Worm (Caenorhabditis elegans) whole organism, L4 larva: ENCODE measurements around the gene T13F2.6.

Source experiments
- F37D6.2 ChIP-seq: sonication (generic microtip); optimal IDR thresholded peaks from 2 replicates; lab custom pipeline; 2016; ENCODE audit warnings: mild to moderate bottlenecking, missing genetic modification characterization, missing compliant biosample characterization
- F44E2.7 ChIP-seq: fragments of 200-800 bp; sonication (Bioruptor generic); IDR thresholded peaks from 2 replicates; pipeline ENCODE4 v2.1.2; 2022; ENCODE audit warnings: missing genetic modification characterization, missing compliant biosample characterization
- F49E8.2 ChIP-seq: sonication (generic microtip); optimal IDR thresholded peaks from 2 replicates; lab custom pipeline; 2016; ENCODE audit warnings: missing compliant biosample characterization, mild to moderate bottlenecking, missing genetic modification characterization, borderline replicate concordance
- Y48G9A.11 ChIP-seq: fragments of 200-800 bp; sonication (Bioruptor generic); IDR thresholded peaks from 2 replicates; pipeline ENCODE4 v1.3.6; 2022; ENCODE audit warnings: missing genetic modification reagents, missing genetic modification characterization, missing compliant biosample characterization
- Y5F2A.4 ChIP-seq: fragments of 200-800 bp; sonication (Bioruptor generic); optimal IDR thresholded peaks from 2 replicates; lab custom pipeline; 2018; ENCODE audit warnings: mild to moderate bottlenecking, missing genetic modification characterization, missing compliant biosample characterization
- ZK337.2 ChIP-seq: fragments of 200-800 bp; sonication (Bioruptor generic); IDR thresholded peaks from 2 replicates; pipeline ENCODE4 v1.3.6; 2022; ENCODE audit warnings: missing genetic modification reagents, missing genetic modification characterization, missing compliant biosample characterization
- ZK546.5 ChIP-seq, 2 experiments: sonication (generic microtip); optimal IDR thresholded peaks; 2 replicates each; lab custom pipeline; 2017; ENCODE audit warnings: missing biosample characterization in 2 of 2, missing genetic modification characterization in 2 of 2
- ama-1 ChIP-seq: fragments of 150-350 bp; optimal IDR thresholded peaks from 2 replicates; lab custom pipeline; 2014; ENCODE audit warnings: inconsistent platforms, mixed read lengths
- arid-1 ChIP-seq: fragments of 200-800 bp; sonication (Bioruptor generic); conservative IDR thresholded peaks from 2 replicates; pipeline ENCODE4 v1.3.6; 2022; ENCODE audit warnings: missing genetic modification reagents, missing genetic modification characterization, missing compliant biosample characterization
- attf-4 ChIP-seq: sonication (generic microtip); optimal IDR thresholded peaks from 3 replicates; lab custom pipeline; 2017; ENCODE audit warnings: missing biosample characterization, missing genetic modification characterization
- ceh-20 ChIP-seq: fragments of 200-800 bp; sonication (Bioruptor generic); IDR thresholded peaks from 2 replicates; pipeline ENCODE4 v1.3.6; 2022; ENCODE audit warnings: missing genetic modification reagents, missing genetic modification characterization, missing compliant biosample characterization
- ceh-82 ChIP-seq: sonication (generic microtip); optimal IDR thresholded peaks from 2 replicates; lab custom pipeline; 2017; ENCODE audit warnings: missing biosample characterization, missing genetic modification characterization
- ces-1 ChIP-seq: fragments of 150-350 bp; sonication (generic microtip); optimal IDR thresholded peaks from 4 replicates; lab custom pipeline; 2014; ENCODE audit warnings: missing biosample characterization, missing genetic modification reagents, missing genetic modification characterization
- cey-2 ChIP-seq: sonication (generic microtip); optimal IDR thresholded peaks from 3 replicates; lab custom pipeline; 2017; ENCODE audit warnings: missing genetic modification characterization, mild to moderate bottlenecking, missing compliant biosample characterization, antibody characterized with exemption, borderline replicate concordance; ENCODE audit not compliant: insufficient read depth
- ctbp-1 ChIP-seq: fragments of 200-800 bp; sonication (Bioruptor generic); IDR thresholded peaks from 2 replicates; pipeline ENCODE4 v1.3.6; 2022; ENCODE audit warnings: missing genetic modification reagents, missing genetic modification characterization, missing compliant biosample characterization
- daf-16 ChIP-seq, 3 experiments: sonication (generic microtip); optimal IDR thresholded peaks; 2 replicates each; lab custom pipeline; 2016 to 2017; ENCODE audit warnings: missing genetic modification characterization in 3 of 3, missing genetic modification reagents in 3 of 3, mild to moderate bottlenecking in 2 of 3, missing compliant biosample characterization in 2 of 3, missing biosample characterization in 1 of 3, moderate library complexity in 1 of 3
- daf-19 ChIP-seq: fragments of 200-800 bp; sonication (Bioruptor generic); conservative IDR thresholded peaks from 2 replicates; pipeline ENCODE4 v1.3.6; 2022; ENCODE audit warnings: missing genetic modification characterization, missing compliant biosample characterization
- daf-8 ChIP-seq: fragments of 200-800 bp; sonication (Bioruptor generic); IDR thresholded peaks from 2 replicates; pipeline ENCODE4 v1.3.6; 2022; ENCODE audit warnings: missing genetic modification characterization, missing compliant biosample characterization
- dve-1 ChIP-seq: sonication (generic microtip); optimal IDR thresholded peaks from 2 replicates; lab custom pipeline; 2017; ENCODE audit warnings: antibody characterized with exemption, mild to moderate bottlenecking, missing genetic modification characterization, missing compliant biosample characterization; ENCODE audit not compliant: insufficient read depth
- fkh-10 ChIP-seq: fragments of 150-350 bp; optimal IDR thresholded peaks from 2 replicates; lab custom pipeline; 2014; ENCODE audit warnings: missing biosample characterization, missing genetic modification reagents, missing genetic modification characterization
- fos-1 ChIP-seq: fragments of 150-350 bp; optimal IDR thresholded peaks from 2 replicates; lab custom pipeline; 2014; ENCODE audit warnings: missing biosample characterization, missing genetic modification characterization
- gei-8 ChIP-seq: fragments of 200-800 bp; sonication (Bioruptor generic); optimal IDR thresholded peaks from 2 replicates; lab custom pipeline; 2018; ENCODE audit warnings: mild to moderate bottlenecking, missing genetic modification characterization, missing compliant biosample characterization
- hif-1 ChIP-seq, 2 experiments: sonication (generic microtip); optimal IDR thresholded peaks; 2 replicates each; lab custom pipeline; 2016 to 2017; ENCODE audit warnings: missing compliant biosample characterization in 2 of 2, missing genetic modification characterization in 2 of 2, missing genetic modification reagents in 2 of 2, missing genotype in 2 of 2, mild to moderate bottlenecking in 1 of 2
- hlh-11 ChIP-seq: fragments of 200-800 bp; sonication (Bioruptor generic); optimal IDR thresholded peaks from 2 replicates; lab custom pipeline; 2018; ENCODE audit warnings: mild to moderate bottlenecking, missing genetic modification characterization, missing compliant biosample characterization
- jun-1 ChIP-seq: fragments of 150-350 bp; optimal IDR thresholded peaks from 2 replicates; lab custom pipeline; 2014; ENCODE audit warnings: missing biosample characterization, missing genetic modification reagents, missing genetic modification characterization
- lim-7 ChIP-seq: fragments of 200-800 bp; sonication (Bioruptor generic); IDR thresholded peaks from 2 replicates; pipeline ENCODE4 v1.3.6; 2022; ENCODE audit warnings: missing genetic modification characterization, missing compliant biosample characterization
- lin-13 ChIP-seq: fragments of 150-350 bp; optimal IDR thresholded peaks from 2 replicates; lab custom pipeline; 2014; ENCODE audit warnings: missing biosample characterization, missing genetic modification reagents, missing genetic modification characterization
- lin-29 ChIP-seq: fragments of 200-800 bp; sonication (Bioruptor generic); IDR thresholded peaks from 2 replicates; pipeline ENCODE4 v1.3.6; 2022; ENCODE audit warnings: missing genetic modification reagents, missing genetic modification characterization, missing compliant biosample characterization
- lin-38 ChIP-seq: fragments of 200-800 bp; sonication (Bioruptor generic); IDR thresholded peaks from 2 replicates; pipeline ENCODE4 v1.3.6; 2022; ENCODE audit warnings: missing genetic modification reagents, missing genetic modification characterization, missing compliant biosample characterization
- lin-39 ChIP-seq: fragments of 150-350 bp; optimal IDR thresholded peaks from 2 replicates; lab custom pipeline; 2014; ENCODE audit warnings: missing biosample characterization, missing genetic modification reagents, missing genetic modification characterization
- lir-3 ChIP-seq: sonication (generic microtip); optimal IDR thresholded peaks from 2 replicates; lab custom pipeline; 2016; ENCODE audit warnings: mild to moderate bottlenecking, missing genetic modification characterization, missing compliant biosample characterization
- madf-5 ChIP-seq, 2 experiments: fragments of 200-800 bp; sonication (Bioruptor generic); IDR thresholded peaks; 2 replicates each; pipeline ENCODE4 v1.3.6; 2022; ENCODE audit warnings: missing compliant biosample characterization in 2 of 2, missing genetic modification characterization in 2 of 2
- madf-9 ChIP-seq: fragments of 200-800 bp; sonication (Bioruptor generic); conservative IDR thresholded peaks from 2 replicates; pipeline ENCODE4 v1.3.6; 2022; ENCODE audit warnings: missing genetic modification reagents, missing genetic modification characterization, missing compliant biosample characterization
- mdl-1 ChIP-seq, 2 experiments: fragments of 150-350 bp in 1 of 2; sonication (generic microtip) in 1 of 2; optimal IDR thresholded peaks; 2 replicates each; lab custom pipeline; 2014 to 2017; ENCODE audit warnings: missing biosample characterization in 2 of 2, missing genetic modification characterization in 2 of 2
- mxl-2 ChIP-seq: fragments of 200-800 bp; sonication (Bioruptor generic); conservative IDR thresholded peaks from 2 replicates; pipeline ENCODE4 v1.3.6; 2022; ENCODE audit warnings: missing genetic modification reagents, missing genetic modification characterization, missing compliant biosample characterization
- nhr-10 ChIP-seq: fragments of 150-350 bp; optimal IDR thresholded peaks from 2 replicates; lab custom pipeline; 2014; ENCODE audit warnings: missing biosample characterization, missing genetic modification characterization
- nhr-237 ChIP-seq: sonication (generic microtip); optimal IDR thresholded peaks from 2 replicates; lab custom pipeline; 2017; ENCODE audit warnings: missing biosample characterization, missing genetic modification characterization
- nhr-25 ChIP-seq: sonication (generic microtip); optimal IDR thresholded peaks from 2 replicates; lab custom pipeline; 2017; ENCODE audit warnings: missing genetic modification characterization, mild to moderate bottlenecking, missing compliant biosample characterization, antibody characterized with exemption, moderate library complexity, borderline replicate concordance; ENCODE audit not compliant: insufficient read depth
- nhr-41 ChIP-seq: fragments of 200-800 bp; sonication (Bioruptor generic); IDR thresholded peaks from 2 replicates; pipeline ENCODE4 v1.3.6; 2022; ENCODE audit warnings: missing genetic modification reagents, missing genetic modification characterization, missing compliant biosample characterization
- nhr-48 ChIP-seq: sonication (generic microtip); optimal IDR thresholded peaks from 2 replicates; lab custom pipeline; 2016; ENCODE audit warnings: mild to moderate bottlenecking, missing genetic modification characterization, missing compliant biosample characterization
- nhr-76 ChIP-seq: fragments of 150-350 bp; optimal IDR thresholded peaks from 2 replicates; lab custom pipeline; 2014; ENCODE audit warnings: missing biosample characterization, missing genetic modification characterization
- nhr-77 ChIP-seq: fragments of 150-350 bp; optimal IDR thresholded peaks from 2 replicates; lab custom pipeline; 2014; ENCODE audit warnings: missing biosample characterization, missing genetic modification characterization
- pqm-1 ChIP-seq: sonication (generic microtip); optimal IDR thresholded peaks from 2 replicates; lab custom pipeline; 2017; ENCODE audit warnings: missing biosample characterization, missing genetic modification characterization
- rbr-2 ChIP-seq: sonication (generic microtip); optimal IDR thresholded peaks from 2 replicates; lab custom pipeline; 2016; ENCODE audit warnings: missing genotype, missing genetic modification characterization, missing compliant biosample characterization
- saeg-2 ChIP-seq: fragments of 200-800 bp; sonication (Bioruptor generic); IDR thresholded peaks from 2 replicates; pipeline ENCODE4 v1.3.6; 2022; ENCODE audit warnings: missing genetic modification reagents, missing genetic modification characterization, missing compliant biosample characterization
- set-16 ChIP-seq: fragments of 200-800 bp; sonication (Bioruptor generic); IDR thresholded peaks from 2 replicates; pipeline ENCODE4 v1.3.6; 2022; ENCODE audit warnings: missing genetic modification reagents, missing genetic modification characterization, missing compliant biosample characterization
- skn-1 ChIP-seq: fragments of 150-350 bp; optimal IDR thresholded peaks from 2 replicates; lab custom pipeline; 2014; ENCODE audit warnings: missing biosample characterization, missing genetic modification characterization
- unc-39 ChIP-seq: sonication (generic microtip); optimal IDR thresholded peaks from 2 replicates; lab custom pipeline; 2017; ENCODE audit warnings: missing biosample characterization, missing genetic modification characterization
- unc-62 ChIP-seq, 3 experiments: fragments of 150-350 bp in 1 of 3; sonication (generic microtip); optimal IDR thresholded peaks in 2 of 3; peaks in 1 of 3; 1 replicate in 1 of 3; 2 replicates in 2 of 3; lab custom pipeline; 2014 to 2017; ENCODE audit warnings: missing biosample characterization in 3 of 3, missing genetic modification characterization in 3 of 3, missing genetic modification reagents in 3 of 3, missing genotype in 1 of 3
- zip-2 ChIP-seq: fragments of 150-350 bp; optimal IDR thresholded peaks from 2 replicates; lab custom pipeline; 2014; ENCODE audit warnings: missing biosample characterization, missing genetic modification characterization
- ztf-7 ChIP-seq: fragments of 150-350 bp; optimal IDR thresholded peaks from 2 replicates; lab custom pipeline; 2014; ENCODE audit warnings: missing biosample characterization, missing genetic modification characterization

Gene T13F2.6

DNA sequence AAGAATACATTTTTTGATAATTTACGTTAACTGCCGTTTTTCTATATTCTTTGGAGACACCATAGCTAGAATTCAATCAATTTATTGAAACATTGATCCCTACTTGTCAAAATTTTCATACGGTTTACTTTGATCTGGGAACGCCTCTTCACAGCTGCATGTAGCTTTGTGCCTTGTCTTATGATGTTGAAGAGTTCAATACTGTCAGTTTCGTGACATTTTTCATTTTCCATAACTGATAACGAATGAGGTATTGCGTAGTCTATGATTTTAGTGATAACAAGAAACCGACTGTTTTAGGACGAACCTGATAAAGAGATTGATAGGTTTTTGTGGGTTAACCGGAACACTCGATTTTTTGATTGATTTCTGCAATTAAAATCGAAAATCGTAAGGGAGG lies 23.3 kb downstream of the T13F2.6 start (continued):
- TF ChIP-seq arid-1 (GFP tag; lab: Robert Waterston, UW) (no peak), attf-4 (tag; lab: Kevin White, UChicago) (no peak), mxl-2 (GFP tag; lab: Robert Waterston, UW) (no peak; the same call in 1 of the 2 replicates), jun-1 (tag; lab: Kevin White, UChicago) (no peak), hlh-11 (tag; lab: Kevin White, UChicago) (peak; percentile 96), madf-5 (GFP tag; IDR thresholded peaks at IDR 0.05; lab: Robert Waterston, UW) (no peak), mdl-1 (tag; optimal IDR thresholded peaks at IDR 0.05; lab: Kevin White, UChicago) (peak in 1 of 2 experiments; percentile 57), nhr-76 (no peak), lin-39 (tag; lab: Kevin White, UChicago) (no peak), fos-1 (tag; lab: Kevin White, UChicago) (no peak), unc-62 (GFP tag; optimal IDR thresholded peaks at IDR 0.05 in 1 of 2; lab: Kevin White, UChicago) (peak; percentile 18 to 66), unc-62 (tag; optimal IDR thresholded peaks at IDR 0.05; lab: Kevin White, UChicago) (no peak), daf-8 (GFP tag; lab: Robert Waterston, UW) (no peak), lin-29 (no peak), zip-2 (no peak), F44E2.7 (no peak), madf-9 (GFP tag; lab: Robert Waterston, UW) (no peak), set-16 (no peak), F49E8.2 (no peak), gei-8 (GFP tag; lab: Kevin White, UChicago) (peak; percentile 41), nhr-237 (no peak), skn-1 (tag; lab: Kevin White, UChicago) (no peak), ZK337.2 (no peak), ZK546.5 (tag; optimal IDR thresholded peaks at IDR 0.05; lab: Kevin White, UChicago) (no peak), rbr-2 (no peak), daf-19 (GFP tag; lab: Robert Waterston, UW) (no peak), ceh-20 (peak; percentile 85), Y48G9A.11 (GFP tag; lab: Robert Waterston, UW) (no peak), daf-16 (GFP tag; optimal IDR thresholded peaks at IDR 0.05; lab: Kevin White, UChicago) (peak in 1 of 2 experiments; percentile 40), daf-16 (tag; optimal IDR thresholded peaks at IDR 0.05; lab: Kevin White, UChicago) (peak; percentile 92), nhr-41 (GFP tag; lab: Robert Waterston, UW) (0 out of 2 replicates have a peak, but pooled peaks have one; percentile 24), unc-39 (no peak), ces-1 (no peak), cey-2 (no peak), ama-1 (lab: Kevin White, UChicago) (no peak), nhr-25 (no peak), ztf-7 (no peak), hif-1 (tag; optimal IDR thresholded peaks at IDR 0.05; lab: Kevin White, UChicago) (peak; percentile 24 to 79), nhr-77 (tag; lab: Kevin White, UChicago) (peak; percentile 92), ctbp-1 (GFP tag; lab: Robert Waterston, UW) (no peak), F37D6.2 (tag; lab: Kevin White, UChicago) (no peak), fkh-10 (GFP tag; lab: Kevin White, UChicago) (no peak), nhr-48 (peak; percentile 78), lir-3 (tag; lab: Kevin White, UChicago) (no peak), lin-13 (GFP tag; lab: Kevin White, UChicago) (no peak), nhr-10 (tag; lab: Kevin White, UChicago) (peak; percentile 64), dve-1 (tag; lab: Kevin White, UChicago) (peak; percentile 93), lin-38 (GFP tag; lab: Robert Waterston, UW) (no peak), Y5F2A.4 (no peak), ceh-82 (no peak), lim-7 (GFP tag; lab: Robert Waterston, UW) (no peak), saeg-2 (no peak), pqm-1 (peak; percentile 98)
